Worm (Caenorhabditis elegans) whole organism, L3 larva: ENCODE measurements around the gene C44B7.5.

ENCODE experiments used
- R02D3.7 ChIP-seq: fragments of 150-350 bp; optimal IDR thresholded peaks from 2 replicates; lab custom pipeline; 2014; ENCODE audit warnings: missing biosample characterization, missing genetic modification characterization
- ZK546.5 ChIP-seq: sonication (generic microtip); optimal IDR thresholded peaks from 2 replicates; lab custom pipeline; 2017; ENCODE audit warnings: missing biosample characterization, missing genetic modification characterization
- aly-2 ChIP-seq: fragments of 150-350 bp; optimal IDR thresholded peaks from 2 replicates; lab custom pipeline; 2014; ENCODE audit warnings: missing biosample characterization, missing genetic modification characterization
- ceh-16 ChIP-seq: sonication (generic microtip); optimal IDR thresholded peaks from 2 replicates; lab custom pipeline; 2017; ENCODE audit warnings: missing biosample characterization, missing genetic modification characterization
- ceh-28 ChIP-seq: fragments of 150-350 bp; optimal IDR thresholded peaks from 2 replicates; lab custom pipeline; 2014; ENCODE audit warnings: missing biosample characterization, missing genetic modification reagents, missing genetic modification characterization
- ceh-82 ChIP-seq: fragments of 150-350 bp; optimal IDR thresholded peaks from 2 replicates; lab custom pipeline; 2014; ENCODE audit warnings: missing biosample characterization, missing genetic modification characterization
- ceh-9 ChIP-seq: sonication (generic microtip); optimal IDR thresholded peaks from 2 replicates; lab custom pipeline; 2018; ENCODE audit warnings: missing biosample characterization, missing genetic modification characterization
- daf-12 ChIP-seq: fragments of 150-350 bp; optimal IDR thresholded peaks from 2 replicates; lab custom pipeline; 2014; ENCODE audit warnings: missing biosample characterization, missing genetic modification reagents, missing genetic modification characterization
- egl-27 ChIP-seq: sonication (generic microtip); optimal IDR thresholded peaks from 4 replicates; lab custom pipeline; 2017; ENCODE audit warnings: missing biosample characterization, missing genetic modification reagents, missing genetic modification characterization
- egl-5 ChIP-seq: fragments of 150-350 bp; optimal IDR thresholded peaks from 2 replicates; lab custom pipeline; 2017; ENCODE audit warnings: missing biosample characterization, missing genetic modification reagents, missing genetic modification characterization, inconsistent platforms
- elt-1 ChIP-seq: fragments of 150-350 bp; optimal IDR thresholded peaks from 2 replicates; lab custom pipeline; 2014; ENCODE audit warnings: missing biosample characterization, missing genetic modification characterization
- elt-2 ChIP-seq: sonication (generic microtip); optimal IDR thresholded peaks from 2 replicates; lab custom pipeline; 2016; ENCODE audit warnings: missing genetic modification reagents, mild to moderate bottlenecking, missing genetic modification characterization, missing compliant biosample characterization
- elt-3 ChIP-seq, 3 experiments: fragments of 150-350 bp in 1 of 3; sonication (generic microtip) in 2 of 3; optimal IDR thresholded peaks; 2 replicates in 2 of 3; 4 replicates in 1 of 3; lab custom pipeline; 2014 to 2017; ENCODE audit warnings: missing biosample characterization in 3 of 3, missing genetic modification characterization in 3 of 3
- eor-1 ChIP-seq, 2 experiments: fragments of 150-350 bp; optimal IDR thresholded peaks; 2 replicates each; lab custom pipeline; 2014 to 2018; ENCODE audit warnings: missing biosample characterization in 2 of 2, missing genetic modification characterization in 2 of 2
- fkh-10 ChIP-seq: sonication (generic microtip); optimal IDR thresholded peaks from 2 replicates; lab custom pipeline; 2017; ENCODE audit warnings: missing biosample characterization, missing genetic modification reagents, missing genetic modification characterization
- fos-1 ChIP-seq: fragments of 150-350 bp; optimal IDR thresholded peaks from 2 replicates; lab custom pipeline; 2014; ENCODE audit warnings: missing biosample characterization, missing genetic modification characterization
- hmg-11 ChIP-seq: sonication (generic microtip); optimal IDR thresholded peaks from 2 replicates; lab custom pipeline; 2016; ENCODE audit warnings: missing genetic modification characterization, missing compliant biosample characterization
- lin-15B ChIP-seq: fragments of 150-350 bp; optimal IDR thresholded peaks from 2 replicates; lab custom pipeline; 2014; ENCODE audit warnings: missing biosample characterization, missing genetic modification characterization
- lin-39 ChIP-seq: fragments of 150-350 bp; optimal IDR thresholded peaks from 2 replicates; lab custom pipeline; 2018; ENCODE audit warnings: missing biosample characterization, missing genetic modification reagents, missing genetic modification characterization
- lsy-12 ChIP-seq: sonication (generic microtip); optimal IDR thresholded peaks from 2 replicates; lab custom pipeline; 2016; ENCODE audit warnings: mild to moderate bottlenecking, missing genetic modification characterization, missing compliant biosample characterization
- mdl-1 ChIP-seq: fragments of 150-350 bp; optimal IDR thresholded peaks from 2 replicates; lab custom pipeline; 2014; ENCODE audit warnings: missing biosample characterization, missing genetic modification characterization
- mml-1 ChIP-seq: fragments of 150-350 bp; sonication (generic microtip); optimal IDR thresholded peaks from 3 replicates; lab custom pipeline; 2014; ENCODE audit warnings: missing biosample characterization, missing genetic modification characterization
- nfya-1 ChIP-seq: sonication (generic microtip); optimal IDR thresholded peaks from 2 replicates; lab custom pipeline; 2017; ENCODE audit warnings: missing genetic modification characterization, mild to moderate bottlenecking, missing compliant biosample characterization, antibody characterized with exemption, moderate library complexity; ENCODE audit not compliant: insufficient read depth
- nhr-12 ChIP-seq: fragments of 150-350 bp; optimal IDR thresholded peaks from 2 replicates; lab custom pipeline; 2014; ENCODE audit warnings: missing biosample characterization, missing genetic modification characterization
- nhr-23 ChIP-seq: fragments of 150-350 bp; optimal IDR thresholded peaks from 2 replicates; lab custom pipeline; 2014; ENCODE audit warnings: missing biosample characterization, missing genetic modification reagents, missing genetic modification characterization
- nhr-237 ChIP-seq: fragments of 150-350 bp; optimal IDR thresholded peaks from 2 replicates; lab custom pipeline; 2014; ENCODE audit warnings: missing biosample characterization, missing genetic modification characterization
- nhr-25 ChIP-seq: sonication (generic microtip); optimal IDR thresholded peaks from 2 replicates; lab custom pipeline; 2017; ENCODE audit warnings: missing biosample characterization, missing genetic modification characterization
- nhr-28 ChIP-seq: fragments of 150-350 bp; optimal IDR thresholded peaks from 2 replicates; lab custom pipeline; 2014; ENCODE audit warnings: missing biosample characterization, missing genetic modification characterization
- nhr-67 ChIP-seq: fragments of 150-350 bp; optimal IDR thresholded peaks from 2 replicates; lab custom pipeline; 2014; ENCODE audit warnings: missing biosample characterization, missing genetic modification characterization
- nhr-76 ChIP-seq: fragments of 150-350 bp; sonication (generic microtip); optimal IDR thresholded peaks from 5 replicates; lab custom pipeline; 2014; ENCODE audit warnings: missing biosample characterization, missing genetic modification characterization
- pha-4 ChIP-seq: fragments of 150-350 bp; optimal IDR thresholded peaks from 2 replicates; lab custom pipeline; 2014; ENCODE audit warnings: missing biosample characterization, missing genetic modification reagents, missing genetic modification characterization
- pqm-1 ChIP-seq: fragments of 150-350 bp; optimal IDR thresholded peaks from 2 replicates; lab custom pipeline; 2017; ENCODE audit warnings: missing biosample characterization, missing genetic modification characterization, inconsistent platforms
- skn-1 ChIP-seq: fragments of 150-350 bp; optimal IDR thresholded peaks from 2 replicates; lab custom pipeline; 2014; ENCODE audit warnings: missing biosample characterization, missing genetic modification characterization
- snpc-4 ChIP-seq: fragments of 150-350 bp; optimal IDR thresholded peaks from 2 replicates; lab custom pipeline; 2014; ENCODE audit warnings: missing biosample characterization, missing genetic modification characterization
- tbx-2 ChIP-seq: sonication (generic microtip); optimal IDR thresholded peaks from 2 replicates; lab custom pipeline; 2016; ENCODE audit warnings: mild to moderate bottlenecking, missing genetic modification characterization, missing compliant biosample characterization
- unc-39 ChIP-seq: sonication (generic microtip); optimal IDR thresholded peaks from 4 replicates; lab custom pipeline; 2017; ENCODE audit warnings: missing biosample characterization, missing genetic modification characterization
- unc-62 ChIP-seq: fragments of 150-350 bp; sonication (generic microtip); optimal IDR thresholded peaks from 4 replicates; lab custom pipeline; 2014; ENCODE audit warnings: missing biosample characterization, missing genetic modification reagents, missing genetic modification characterization
- zag-1 ChIP-seq: fragments of 150-350 bp; optimal IDR thresholded peaks from 2 replicates; lab custom pipeline; 2014; ENCODE audit warnings: missing biosample characterization, missing genetic modification characterization
- ztf-11 ChIP-seq: fragments of 150-350 bp; optimal IDR thresholded peaks from 2 replicates; lab custom pipeline; 2014; ENCODE audit warnings: missing biosample characterization, missing genetic modification characterization

Gene C44B7.5

ce11 chrII:6846723-6847122 lies 25.7 kb downstream of the C44B7.5 start:
- TF ChIP-seq aly-2 (tag; lab: Kevin White, UChicago), result no peak
- no peak for TF ChIP-seq eor-1 (tag; optimal IDR thresholded peaks at IDR 0.05; lab: Kevin White, UChicago)
- no peak for TF ChIP-seq lin-39 (tag; lab: Kevin White, UChicago)
- no peak for TF ChIP-seq fkh-10 (GFP tag; lab: Kevin White, UChicago)
- TF ChIP-seq nhr-237, result no peak
- TF ChIP-seq pqm-1, result no peak
- TF ChIP-seq fos-1, result no peak
- no peak for TF ChIP-seq ceh-9 (tag; lab: Kevin White, UChicago)
- no peak for TF ChIP-seq mdl-1 (tag; lab: Kevin White, UChicago)
- TF ChIP-seq nfya-1, result no peak
- no peak for TF ChIP-seq mml-1 (tag; lab: Kevin White, UChicago)
- no peak for TF ChIP-seq elt-2
- TF ChIP-seq lsy-12, result no peak

ce11 chrII:6845006-6845459 lies 27.4 kb downstream of the C44B7.5 start:
- TF ChIP-seq elt-2 (peak; percentile 39), pha-4 (no peak), ceh-16 (tag; lab: Kevin White, UChicago) (no peak), lin-15B (tag; lab: Kevin White, UChicago) (no peak), nhr-12 (tag; lab: Kevin White, UChicago) (no peak)

ce11 chrII:6844227-6845005 lies 28.0 kb downstream of the C44B7.5 start:
- TF ChIP-seq pha-4, result peak; percentile 69
- TF ChIP-seq nhr-23, result peak; percentile 41
- peak; percentile 17 for TF ChIP-seq nfya-1
- no peak for TF ChIP-seq ZK546.5 (tag; lab: Kevin White, UChicago)

- TF ChIP-seq mdl-1 (tag; lab: Kevin White, UChicago), result no peak
- TF ChIP-seq hmg-11 (tag; lab: Kevin White, UChicago), result peak; percentile 27
- TF ChIP-seq R02D3.7 (tag; lab: Kevin White, UChicago), result no peak
- peak; percentile 76 for TF ChIP-seq unc-62 (GFP tag; lab: Kevin White, UChicago)
- TF ChIP-seq pha-4, result peak; percentile 27
- no peak for TF ChIP-seq aly-2 (tag; lab: Kevin White, UChicago)
- no peak for TF ChIP-seq nhr-67
- TF ChIP-seq elt-2, result no peak
- TF ChIP-seq nfya-1, result peak; percentile 28
- peak; percentile 1 for TF ChIP-seq nhr-25 (tag; lab: Kevin White, UChicago)
- no peak for TF ChIP-seq tbx-2 (tag; lab: Kevin White, UChicago)
- TF ChIP-seq unc-39 (tag; lab: Kevin White, UChicago), result no peak
- no peak for TF ChIP-seq nhr-23
- TF ChIP-seq fkh-10 (GFP tag; lab: Kevin White, UChicago), result no peak
- TF ChIP-seq lin-39 (tag; lab: Kevin White, UChicago), result peak; percentile 73
- TF ChIP-seq ZK546.5 (tag; lab: Kevin White, UChicago), result no peak
- TF ChIP-seq nhr-12 (tag; lab: Kevin White, UChicago), result no peak
- peak; percentile 31 for TF ChIP-seq egl-27 (tag; lab: Kevin White, UChicago)
- TF ChIP-seq daf-12, result no peak
Measured at ce11 chrII:6843680-6844079, 28.7 kb downstream of the C44B7.5 start.

- TF ChIP-seq hmg-11 (tag; lab: Kevin White, UChicago) (no peak), egl-5 (tag; lab: Kevin White, UChicago) (peak; percentile 49)
Measured at ce11 chrII:6843211-6843610, 29.2 kb downstream of the C44B7.5 start.

- peak; percentile 73 for TF ChIP-seq lsy-12
- TF ChIP-seq elt-2, result peak; percentile 100
- TF ChIP-seq ceh-82 (tag; lab: Kevin White, UChicago), result no peak
- TF ChIP-seq nhr-28, result no peak
- TF ChIP-seq elt-1 (tag; lab: Kevin White, UChicago), result peak; percentile 83
- TF ChIP-seq lin-15B (tag; lab: Kevin White, UChicago), result no peak
- TF ChIP-seq zag-1 (tag; lab: Kevin White, UChicago), result no peak
- TF ChIP-seq egl-5 (tag; lab: Kevin White, UChicago), result no peak
- peak; percentile 37 for TF ChIP-seq hmg-11 (tag; lab: Kevin White, UChicago)
- no peak for TF ChIP-seq ceh-9 (tag; lab: Kevin White, UChicago)
- no peak for TF ChIP-seq nhr-237
- TF ChIP-seq mdl-1 (tag; lab: Kevin White, UChicago), result peak; percentile 56
- peak; percentile 84 for TF ChIP-seq snpc-4 (tag; lab: Kevin White, UChicago)
- TF ChIP-seq elt-3 (tag; optimal IDR thresholded peaks at IDR 0.05; lab: Kevin White, UChicago), result peak; percentile 73 to 97 (median 76)
- TF ChIP-seq fos-1, result peak; percentile 36
- no peak for TF ChIP-seq ztf-11
- TF ChIP-seq nhr-76 (tag; lab: Kevin White, UChicago), result peak; percentile 44
- TF ChIP-seq ZK546.5 (tag; lab: Kevin White, UChicago), result no peak
- peak; percentile 73 for TF ChIP-seq skn-1
- TF ChIP-seq tbx-2 (tag; lab: Kevin White, UChicago), result peak; percentile 83
- TF ChIP-seq nhr-25 (tag; lab: Kevin White, UChicago), result peak; percentile 80
- TF ChIP-seq pha-4, result peak; percentile 93
- TF ChIP-seq unc-62 (GFP tag; lab: Kevin White, UChicago), result peak; percentile 73
- no peak for TF ChIP-seq eor-1 (tag; optimal IDR thresholded peaks at IDR 0.05; lab: Kevin White, UChicago)
- TF ChIP-seq unc-39 (tag; lab: Kevin White, UChicago), result no peak
- TF ChIP-seq ceh-28, result peak; percentile 90
Measured at ce11 chrII:6842651-6843118, 29.7 kb downstream of the C44B7.5 start.
